Worm (Caenorhabditis elegans) whole organism, L3 larva: ENCODE measurements around the gene nhr-268.

ENCODE experiments used
- R02D3.7 ChIP-seq: fragments of 150-350 bp; optimal IDR thresholded peaks from 2 replicates; lab custom pipeline; 2014; ENCODE audit warnings: missing biosample characterization, missing genetic modification characterization
- aly-2 ChIP-seq: fragments of 150-350 bp; optimal IDR thresholded peaks from 2 replicates; lab custom pipeline; 2014; ENCODE audit warnings: missing biosample characterization, missing genetic modification characterization
- ceh-16 ChIP-seq: sonication (generic microtip); optimal IDR thresholded peaks from 2 replicates; lab custom pipeline; 2017; ENCODE audit warnings: missing biosample characterization, missing genetic modification characterization
- ceh-28 ChIP-seq: fragments of 150-350 bp; optimal IDR thresholded peaks from 2 replicates; lab custom pipeline; 2014; ENCODE audit warnings: missing biosample characterization, missing genetic modification reagents, missing genetic modification characterization
- egl-27 ChIP-seq: sonication (generic microtip); optimal IDR thresholded peaks from 4 replicates; lab custom pipeline; 2017; ENCODE audit warnings: missing biosample characterization, missing genetic modification reagents, missing genetic modification characterization
- egl-5 ChIP-seq: fragments of 150-350 bp; optimal IDR thresholded peaks from 2 replicates; lab custom pipeline; 2017; ENCODE audit warnings: missing biosample characterization, missing genetic modification reagents, missing genetic modification characterization, inconsistent platforms
- elt-1 ChIP-seq: fragments of 150-350 bp; optimal IDR thresholded peaks from 2 replicates; lab custom pipeline; 2014; ENCODE audit warnings: missing biosample characterization, missing genetic modification characterization
- elt-3 ChIP-seq, 3 experiments: fragments of 150-350 bp in 1 of 3; sonication (generic microtip) in 2 of 3; optimal IDR thresholded peaks; 2 replicates in 2 of 3; 4 replicates in 1 of 3; lab custom pipeline; 2014 to 2017; ENCODE audit warnings: missing biosample characterization in 3 of 3, missing genetic modification characterization in 3 of 3
- eor-1 ChIP-seq, 2 experiments: fragments of 150-350 bp; optimal IDR thresholded peaks; 2 replicates each; lab custom pipeline; 2014 to 2018; ENCODE audit warnings: missing biosample characterization in 2 of 2, missing genetic modification characterization in 2 of 2
- fkh-10 ChIP-seq: sonication (generic microtip); optimal IDR thresholded peaks from 2 replicates; lab custom pipeline; 2017; ENCODE audit warnings: missing biosample characterization, missing genetic modification reagents, missing genetic modification characterization
- fkh-2 ChIP-seq: fragments of 150-350 bp; optimal IDR thresholded peaks from 2 replicates; lab custom pipeline; 2014; ENCODE audit warnings: missing biosample characterization, missing genetic modification reagents, missing genetic modification characterization
- fos-1 ChIP-seq: fragments of 150-350 bp; optimal IDR thresholded peaks from 2 replicates; lab custom pipeline; 2014; ENCODE audit warnings: missing biosample characterization, missing genetic modification characterization
- hmg-11 ChIP-seq: sonication (generic microtip); optimal IDR thresholded peaks from 2 replicates; lab custom pipeline; 2016; ENCODE audit warnings: missing genetic modification characterization, missing compliant biosample characterization
- jun-1 ChIP-seq: fragments of 150-350 bp; optimal IDR thresholded peaks from 2 replicates; lab custom pipeline; 2014; ENCODE audit warnings: missing biosample characterization, missing genetic modification reagents, missing genetic modification characterization
- lin-15B ChIP-seq: fragments of 150-350 bp; optimal IDR thresholded peaks from 2 replicates; lab custom pipeline; 2014; ENCODE audit warnings: missing biosample characterization, missing genetic modification characterization
- mdl-1 ChIP-seq: fragments of 150-350 bp; optimal IDR thresholded peaks from 2 replicates; lab custom pipeline; 2014; ENCODE audit warnings: missing biosample characterization, missing genetic modification characterization
- mml-1 ChIP-seq: fragments of 150-350 bp; sonication (generic microtip); optimal IDR thresholded peaks from 3 replicates; lab custom pipeline; 2014; ENCODE audit warnings: missing biosample characterization, missing genetic modification characterization
- nhr-11 ChIP-seq: fragments of 150-350 bp; optimal IDR thresholded peaks from 2 replicates; lab custom pipeline; 2014; ENCODE audit warnings: missing biosample characterization, missing genetic modification characterization
- nhr-12 ChIP-seq: fragments of 150-350 bp; optimal IDR thresholded peaks from 2 replicates; lab custom pipeline; 2014; ENCODE audit warnings: missing biosample characterization, missing genetic modification characterization
- nhr-23 ChIP-seq: fragments of 150-350 bp; optimal IDR thresholded peaks from 2 replicates; lab custom pipeline; 2014; ENCODE audit warnings: missing biosample characterization, missing genetic modification reagents, missing genetic modification characterization
- nhr-25 ChIP-seq: sonication (generic microtip); optimal IDR thresholded peaks from 2 replicates; lab custom pipeline; 2017; ENCODE audit warnings: missing biosample characterization, missing genetic modification characterization
- nhr-28 ChIP-seq: fragments of 150-350 bp; optimal IDR thresholded peaks from 2 replicates; lab custom pipeline; 2014; ENCODE audit warnings: missing biosample characterization, missing genetic modification characterization
- nhr-43 ChIP-seq: sonication (generic microtip); optimal IDR thresholded peaks from 2 replicates; lab custom pipeline; 2016; ENCODE audit warnings: mild to moderate bottlenecking, missing genetic modification characterization, missing compliant biosample characterization; ENCODE audit not compliant: poor library complexity, severe bottlenecking
- nhr-67 ChIP-seq: fragments of 150-350 bp; optimal IDR thresholded peaks from 2 replicates; lab custom pipeline; 2014; ENCODE audit warnings: missing biosample characterization, missing genetic modification characterization
- nhr-76 ChIP-seq: fragments of 150-350 bp; sonication (generic microtip); optimal IDR thresholded peaks from 5 replicates; lab custom pipeline; 2014; ENCODE audit warnings: missing biosample characterization, missing genetic modification characterization
- nhr-77 ChIP-seq: fragments of 150-350 bp; optimal IDR thresholded peaks from 2 replicates; lab custom pipeline; 2014; ENCODE audit warnings: missing biosample characterization, missing genetic modification characterization
- pha-4 ChIP-seq: fragments of 150-350 bp; optimal IDR thresholded peaks from 2 replicates; lab custom pipeline; 2014; ENCODE audit warnings: missing biosample characterization, missing genetic modification reagents, missing genetic modification characterization
- sea-2 ChIP-seq: fragments of 150-350 bp; sonication (generic microtip); optimal IDR thresholded peaks from 4 replicates; lab custom pipeline; 2014; ENCODE audit warnings: missing biosample characterization, missing genetic modification reagents, missing genetic modification characterization
- tbx-2 ChIP-seq: sonication (generic microtip); optimal IDR thresholded peaks from 2 replicates; lab custom pipeline; 2016; ENCODE audit warnings: mild to moderate bottlenecking, missing genetic modification characterization, missing compliant biosample characterization
- zag-1 ChIP-seq: fragments of 150-350 bp; optimal IDR thresholded peaks from 2 replicates; lab custom pipeline; 2014; ENCODE audit warnings: missing biosample characterization, missing genetic modification characterization
- ztf-11 ChIP-seq: fragments of 150-350 bp; optimal IDR thresholded peaks from 2 replicates; lab custom pipeline; 2014; ENCODE audit warnings: missing biosample characterization, missing genetic modification characterization
- ztf-4 ChIP-seq: fragments of 150-350 bp; optimal IDR thresholded peaks from 2 replicates; lab custom pipeline; 2014; ENCODE audit warnings: missing biosample characterization, missing genetic modification characterization

nhr-268 gene

ce11 chrV:15693682-15694081 is 3.6 kb downstream of the nhr-268 start, which contains the start of gene nhr-198:
TSS of gene nhr-198 (plus strand) at chrV:15693994.
- TF ChIP-seq nhr-11 (tag; lab: Kevin White, UChicago) (no peak), nhr-23 (tag; lab: Kevin White, UChicago) (no peak), hmg-11 (tag; lab: Kevin White, UChicago) (no peak), R02D3.7 (tag; lab: Kevin White, UChicago) (no peak), nhr-25 (tag; lab: Kevin White, UChicago) (no peak), egl-27 (tag; lab: Kevin White, UChicago) (no peak), ceh-16 (tag; lab: Kevin White, UChicago) (no peak), aly-2 (tag; lab: Kevin White, UChicago) (no peak), ztf-4 (tag; lab: Kevin White, UChicago) (no peak), pha-4 (tag; lab: Kevin White, UChicago) (no peak), ztf-11 (tag; lab: Kevin White, UChicago) (no peak), elt-1 (tag; lab: Kevin White, UChicago) (no peak), fkh-10 (GFP tag; lab: Kevin White, UChicago) (no peak), fos-1 (tag; lab: Kevin White, UChicago) (no peak), egl-5 (tag; lab: Kevin White, UChicago) (no peak), zag-1 (no peak), nhr-77 (no peak), nhr-43 (no peak)

ce11 chrV:15698099-15698498 is 8.0 kb downstream of the nhr-268 start, which contains the start of gene srx-29:
TSS of gene srx-29 (minus strand) at chrV:15698199.
- TF ChIP-seq elt-3 (tag; optimal IDR thresholded peaks at IDR 0.05; lab: Kevin White, UChicago): no peak
- no peak for TF ChIP-seq nhr-11 (tag; lab: Kevin White, UChicago)
- no peak for TF ChIP-seq lin-15B (tag; lab: Kevin White, UChicago)
- TF ChIP-seq nhr-76 (tag; lab: Kevin White, UChicago): no peak
- no peak for TF ChIP-seq ceh-28 (tag; lab: Kevin White, UChicago)
- TF ChIP-seq elt-1 (tag; lab: Kevin White, UChicago): no peak
- TF ChIP-seq fkh-10 (GFP tag; lab: Kevin White, UChicago): no peak
- TF ChIP-seq tbx-2 (tag; lab: Kevin White, UChicago): no peak
- no peak for TF ChIP-seq nhr-67 (tag; lab: Kevin White, UChicago)
- no peak for TF ChIP-seq hmg-11 (tag; lab: Kevin White, UChicago)
- no peak for TF ChIP-seq nhr-77
- no peak for TF ChIP-seq jun-1
- no peak for TF ChIP-seq fos-1 (tag; lab: Kevin White, UChicago)
- no peak for TF ChIP-seq ztf-4 (tag; lab: Kevin White, UChicago)
- TF ChIP-seq ceh-16 (tag; lab: Kevin White, UChicago): no peak

- TF ChIP-seq nhr-23 (tag; lab: Kevin White, UChicago) (no peak), mdl-1 (tag; lab: Kevin White, UChicago) (no peak), hmg-11 (tag; lab: Kevin White, UChicago) (no peak), nhr-28 (tag; lab: Kevin White, UChicago) (no peak), lin-15B (tag; lab: Kevin White, UChicago) (no peak)
These were observed 9.7 kb downstream of the nhr-268 start, which contains the start of gene nhr-199 for ce11 chrV:15699799-15700198. TSS of gene nhr-199 (minus strand) at chrV:15699899.

ce11 chrV:15702263-15702662 is 12.2 kb downstream of the nhr-268 start, which contains the start of gene nhr-53:
TSS of gene nhr-53 (minus strand) at chrV:15702363.
- no peak for TF ChIP-seq nhr-12
- TF ChIP-seq egl-5 (tag; lab: Kevin White, UChicago): no peak
- TF ChIP-seq nhr-43: no peak
- TF ChIP-seq nhr-11 (tag; lab: Kevin White, UChicago): no peak
- TF ChIP-seq mml-1 (tag; lab: Kevin White, UChicago): no peak
- no peak for TF ChIP-seq elt-3 (tag; optimal IDR thresholded peaks at IDR 0.05; lab: Kevin White, UChicago)
- TF ChIP-seq R02D3.7 (tag; lab: Kevin White, UChicago): no peak
- TF ChIP-seq nhr-28 (tag; lab: Kevin White, UChicago): no peak
- TF ChIP-seq ceh-28 (tag; lab: Kevin White, UChicago): no peak
- TF ChIP-seq hmg-11 (tag; lab: Kevin White, UChicago): no peak
- no peak for TF ChIP-seq eor-1 (tag; optimal IDR thresholded peaks at IDR 0.05; lab: Kevin White, UChicago)
- TF ChIP-seq aly-2 (tag; lab: Kevin White, UChicago): no peak
- no peak for TF ChIP-seq nhr-67 (tag; lab: Kevin White, UChicago)
- TF ChIP-seq sea-2 (GFP tag; lab: Kevin White, UChicago): no peak
- no peak for TF ChIP-seq ztf-11 (tag; lab: Kevin White, UChicago)

- TF ChIP-seq nhr-67 (tag; lab: Kevin White, UChicago): no peak
- no peak for TF ChIP-seq nhr-43
- peak in 1 of 3 experiments; percentile 52 for TF ChIP-seq elt-3 (tag; optimal IDR thresholded peaks at IDR 0.05; lab: Kevin White, UChicago)
- TF ChIP-seq mml-1 (tag; lab: Kevin White, UChicago): no peak
- TF ChIP-seq egl-27 (tag; lab: Kevin White, UChicago): no peak
- TF ChIP-seq fkh-2 (tag; lab: Kevin White, UChicago): no peak
- no peak for TF ChIP-seq ztf-11 (tag; lab: Kevin White, UChicago)
- no peak for TF ChIP-seq nhr-77
- TF ChIP-seq, all 47 proteins: peak for 1
These were observed 14.7 kb downstream of the nhr-268 start, which contains the start of gene twk-34 for ce11 chrV:15704745-15705144. TSS of gene twk-34 (plus strand) at chrV:15704960.
